Worm (Caenorhabditis elegans) whole organism, L3 larva: ENCODE results near the gene C05B5.11.

Source experiments
- R02D3.7 ChIP-seq: fragments of 150-350 bp; optimal IDR thresholded peaks from 2 replicates; lab custom pipeline; 2014; ENCODE audit warnings: missing biosample characterization, missing genetic modification characterization
- ZK546.5 ChIP-seq: sonication (generic microtip); optimal IDR thresholded peaks from 2 replicates; lab custom pipeline; 2017; ENCODE audit warnings: missing biosample characterization, missing genetic modification characterization
- daf-12 ChIP-seq: fragments of 150-350 bp; optimal IDR thresholded peaks from 2 replicates; lab custom pipeline; 2014; ENCODE audit warnings: missing biosample characterization, missing genetic modification reagents, missing genetic modification characterization
- egl-5 ChIP-seq: fragments of 150-350 bp; optimal IDR thresholded peaks from 2 replicates; lab custom pipeline; 2017; ENCODE audit warnings: missing biosample characterization, missing genetic modification reagents, missing genetic modification characterization, inconsistent platforms
- elt-2 ChIP-seq: sonication (generic microtip); optimal IDR thresholded peaks from 2 replicates; lab custom pipeline; 2016; ENCODE audit warnings: missing genetic modification reagents, mild to moderate bottlenecking, missing genetic modification characterization, missing compliant biosample characterization
- elt-3 ChIP-seq, 3 experiments: fragments of 150-350 bp in 1 of 3; sonication (generic microtip) in 2 of 3; optimal IDR thresholded peaks; 2 replicates in 2 of 3; 4 replicates in 1 of 3; lab custom pipeline; 2014 to 2017; ENCODE audit warnings: missing biosample characterization in 3 of 3, missing genetic modification characterization in 3 of 3
- eor-1 ChIP-seq, 2 experiments: fragments of 150-350 bp; optimal IDR thresholded peaks; 2 replicates each; lab custom pipeline; 2014 to 2018; ENCODE audit warnings: missing biosample characterization in 2 of 2, missing genetic modification characterization in 2 of 2
- fkh-10 ChIP-seq: sonication (generic microtip); optimal IDR thresholded peaks from 2 replicates; lab custom pipeline; 2017; ENCODE audit warnings: missing biosample characterization, missing genetic modification reagents, missing genetic modification characterization
- fkh-2 ChIP-seq: fragments of 150-350 bp; optimal IDR thresholded peaks from 2 replicates; lab custom pipeline; 2014; ENCODE audit warnings: missing biosample characterization, missing genetic modification reagents, missing genetic modification characterization
- hmg-11 ChIP-seq: sonication (generic microtip); optimal IDR thresholded peaks from 2 replicates; lab custom pipeline; 2016; ENCODE audit warnings: missing genetic modification characterization, missing compliant biosample characterization
- lin-39 ChIP-seq: fragments of 150-350 bp; optimal IDR thresholded peaks from 2 replicates; lab custom pipeline; 2018; ENCODE audit warnings: missing biosample characterization, missing genetic modification reagents, missing genetic modification characterization
- mml-1 ChIP-seq: fragments of 150-350 bp; sonication (generic microtip); optimal IDR thresholded peaks from 3 replicates; lab custom pipeline; 2014; ENCODE audit warnings: missing biosample characterization, missing genetic modification characterization
- nhr-11 ChIP-seq: fragments of 150-350 bp; optimal IDR thresholded peaks from 2 replicates; lab custom pipeline; 2014; ENCODE audit warnings: missing biosample characterization, missing genetic modification characterization
- nhr-237 ChIP-seq: fragments of 150-350 bp; optimal IDR thresholded peaks from 2 replicates; lab custom pipeline; 2014; ENCODE audit warnings: missing biosample characterization, missing genetic modification characterization
- nhr-25 ChIP-seq: sonication (generic microtip); optimal IDR thresholded peaks from 2 replicates; lab custom pipeline; 2017; ENCODE audit warnings: missing biosample characterization, missing genetic modification characterization
- nhr-43 ChIP-seq: sonication (generic microtip); optimal IDR thresholded peaks from 2 replicates; lab custom pipeline; 2016; ENCODE audit warnings: mild to moderate bottlenecking, missing genetic modification characterization, missing compliant biosample characterization; ENCODE audit not compliant: poor library complexity, severe bottlenecking
- nhr-67 ChIP-seq: fragments of 150-350 bp; optimal IDR thresholded peaks from 2 replicates; lab custom pipeline; 2014; ENCODE audit warnings: missing biosample characterization, missing genetic modification characterization
- nhr-76 ChIP-seq: fragments of 150-350 bp; sonication (generic microtip); optimal IDR thresholded peaks from 5 replicates; lab custom pipeline; 2014; ENCODE audit warnings: missing biosample characterization, missing genetic modification characterization
- sea-2 ChIP-seq: fragments of 150-350 bp; sonication (generic microtip); optimal IDR thresholded peaks from 4 replicates; lab custom pipeline; 2014; ENCODE audit warnings: missing biosample characterization, missing genetic modification reagents, missing genetic modification characterization
- skn-1 ChIP-seq: fragments of 150-350 bp; optimal IDR thresholded peaks from 2 replicates; lab custom pipeline; 2014; ENCODE audit warnings: missing biosample characterization, missing genetic modification characterization
- snpc-4 ChIP-seq: fragments of 150-350 bp; optimal IDR thresholded peaks from 2 replicates; lab custom pipeline; 2014; ENCODE audit warnings: missing biosample characterization, missing genetic modification characterization
- unc-39 ChIP-seq: sonication (generic microtip); optimal IDR thresholded peaks from 4 replicates; lab custom pipeline; 2017; ENCODE audit warnings: missing biosample characterization, missing genetic modification characterization
- zag-1 ChIP-seq: fragments of 150-350 bp; optimal IDR thresholded peaks from 2 replicates; lab custom pipeline; 2014; ENCODE audit warnings: missing biosample characterization, missing genetic modification characterization
- ztf-11 ChIP-seq: fragments of 150-350 bp; optimal IDR thresholded peaks from 2 replicates; lab custom pipeline; 2014; ENCODE audit warnings: missing biosample characterization, missing genetic modification characterization
- ztf-4 ChIP-seq: fragments of 150-350 bp; optimal IDR thresholded peaks from 2 replicates; lab custom pipeline; 2014; ENCODE audit warnings: missing biosample characterization, missing genetic modification characterization

Gene C05B5.11

ce11 chrIII:9956665-9957401, 47.5 kb upstream of the C05B5.11 start, which contains the start of gene alx-1 (continued):
- TF ChIP-seq mml-1 (tag; lab: Kevin White, UChicago): no peak

- TF ChIP-seq skn-1 (tag; lab: Kevin White, UChicago): no peak
- TF ChIP-seq nhr-25 (tag; lab: Kevin White, UChicago): no peak
- no peak for TF ChIP-seq nhr-237 (tag; lab: Kevin White, UChicago)
- no peak for TF ChIP-seq elt-2 (tag; lab: Kevin White, UChicago)
- no peak for TF ChIP-seq eor-1 (tag; optimal IDR thresholded peaks at IDR 0.05; lab: Kevin White, UChicago)
- TF ChIP-seq ztf-4 (tag; lab: Kevin White, UChicago): no peak
Observed at ce11 chrIII:9963447-9963846, 40.9 kb upstream of the C05B5.11 start.

ce11 chrIII:9964416-9964815, 39.9 kb upstream of the C05B5.11 start:
- TF ChIP-seq fkh-2 (tag; lab: Kevin White, UChicago) (no peak), nhr-67 (tag; lab: Kevin White, UChicago) (no peak), nhr-76 (no peak), daf-12 (tag; lab: Kevin White, UChicago) (no peak), ZK546.5 (tag; lab: Kevin White, UChicago) (no peak), nhr-43 (tag; lab: Kevin White, UChicago) (no peak), nhr-25 (tag; lab: Kevin White, UChicago) (no peak), ztf-4 (tag; lab: Kevin White, UChicago) (no peak), hmg-11 (tag; lab: Kevin White, UChicago) (no peak), lin-39 (tag; lab: Kevin White, UChicago) (no peak), mml-1 (tag; lab: Kevin White, UChicago) (no peak)

- TF ChIP-seq hmg-11 (tag; lab: Kevin White, UChicago) (no peak), sea-2 (GFP tag; lab: Kevin White, UChicago) (no peak), snpc-4 (tag; lab: Kevin White, UChicago) (no peak), nhr-67 (tag; lab: Kevin White, UChicago) (no peak)
Observed at ce11 chrIII:9965444-9965843, 38.9 kb upstream of the C05B5.11 start.

- no peak for TF ChIP-seq elt-3 (tag; optimal IDR thresholded peaks at IDR 0.05; lab: Kevin White, UChicago)
- no peak for TF ChIP-seq unc-39 (tag; lab: Kevin White, UChicago)
- no peak for TF ChIP-seq nhr-11 (tag; lab: Kevin White, UChicago)
- TF ChIP-seq R02D3.7 (tag; lab: Kevin White, UChicago): no peak
- no peak for TF ChIP-seq elt-2 (tag; lab: Kevin White, UChicago)
Observed at ce11 chrIII:9969371-9969770, 34.9 kb upstream of the C05B5.11 start.

- TF ChIP-seq nhr-43 (tag; lab: Kevin White, UChicago): no peak
- TF ChIP-seq fkh-10: peak; percentile 59
- TF ChIP-seq, all 47 proteins: peak for 1
Observed at ce11 chrIII:9972192-9972811, 32.0 kb upstream of the C05B5.11 start.

- TF ChIP-seq ztf-11 (no peak), nhr-43 (tag; lab: Kevin White, UChicago) (no peak), egl-5 (tag; lab: Kevin White, UChicago) (no peak)
Observed at ce11 chrIII:9973765-9974164, 30.5 kb upstream of the C05B5.11 start, which contains the start of gene R10E12.2. R10E12.2 (minus strand) TSS chrIII:9973865.

ce11 chrIII:9982119-9982642, 22.1 kb upstream of the C05B5.11 start:
- TF ChIP-seq zag-1 (tag; lab: Kevin White, UChicago): no peak
- TF ChIP-seq egl-5 (tag; lab: Kevin White, UChicago): peak; percentile 8
- no peak for TF ChIP-seq sea-2 (GFP tag; lab: Kevin White, UChicago)
